Worm (Caenorhabditis elegans): ENCODE data around the gene H25P19.1.

DNA sequence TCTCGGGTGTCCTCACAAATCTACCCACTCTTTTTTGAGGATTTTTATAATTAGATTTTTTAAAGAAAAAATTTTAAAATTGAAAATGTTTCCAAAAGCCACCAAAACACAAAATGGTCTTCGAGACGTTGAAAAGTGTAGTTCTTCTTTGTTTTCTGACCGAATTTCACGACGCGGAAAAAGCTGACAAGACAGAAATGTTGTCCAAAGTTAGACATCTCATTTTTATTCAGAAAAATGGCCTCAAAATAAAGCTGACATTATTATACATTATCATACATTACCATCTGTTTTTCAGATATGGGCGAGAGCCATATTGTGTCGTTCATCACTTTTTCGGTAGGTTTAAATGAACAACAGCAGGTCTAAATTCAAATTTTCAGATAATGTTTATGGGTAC lies 7.8 kb upstream of the H25P19.1 start, which contains the start of gene srx-22:
- no peak for TF ChIP-seq snpc-4 (tag; optimal IDR thresholded peaks at IDR 0.05)
- no peak for TF ChIP-seq lin-13 (GFP tag; optimal IDR thresholded peaks at IDR 0.05)
- TF ChIP-seq lsy-2 (tag; optimal IDR thresholded peaks at IDR 0.05): no peak
- TF ChIP-seq aly-2 (tag; optimal IDR thresholded peaks at IDR 0.05): no peak
- no peak for TF ChIP-seq elt-3 (tag; optimal IDR thresholded peaks at IDR 0.05)
- no peak for TF ChIP-seq egl-27 (tag; optimal IDR thresholded peaks at IDR 0.05)
- TF ChIP-seq unc-39 (tag; optimal IDR thresholded peaks at IDR 0.05): no peak
- no peak for TF ChIP-seq ama-1 (optimal IDR thresholded peaks at IDR 0.05)
- TF ChIP-seq nhr-23 (tag; optimal IDR thresholded peaks at IDR 0.05): no peak
- TF ChIP-seq nhr-21 (tag; optimal IDR thresholded peaks at IDR 0.05): no peak
- TF ChIP-seq nhr-237 (tag; optimal IDR thresholded peaks at IDR 0.05): no peak

Data from whole organism, L2 larva.